Worm (Caenorhabditis elegans) whole organism, young adult: ENCODE data around the gene ztf-9.
A peak's percentile ranks its signal among the peaks of the same experiment; 100 is the strongest.

Source experiments
- B0019.2 ChIP-seq: fragments of 200-800 bp; sonication (Bioruptor generic); conservative IDR thresholded peaks from 2 replicates; pipeline ENCODE4 v1.3.6; 2022; ENCODE audit warnings: missing genetic modification reagents, missing genetic modification characterization, missing compliant biosample characterization
- B0035.1 ChIP-seq: sonication (generic microtip); optimal IDR thresholded peaks from 2 replicates; lab custom pipeline; 2016; ENCODE audit warnings: missing genetic modification characterization, mild to moderate bottlenecking, missing compliant biosample characterization, missing genotype, missing genetic modification reagents
- B0261.1 ChIP-seq: sonication (generic microtip); optimal IDR thresholded peaks from 2 replicates; lab custom pipeline; 2016; ENCODE audit warnings: mild to moderate bottlenecking, missing genetic modification characterization, moderate library complexity, missing compliant biosample characterization
- F10E7.11 ChIP-seq: sonication (generic microtip); optimal IDR thresholded peaks from 2 replicates; lab custom pipeline; 2017; ENCODE audit warnings: mild to moderate bottlenecking, missing genetic modification characterization, moderate library complexity, missing compliant biosample characterization
- F23B12.7 ChIP-seq: sonication (generic microtip); optimal IDR thresholded peaks from 2 replicates; lab custom pipeline; 2017; ENCODE audit warnings: missing genetic modification characterization, mild to moderate bottlenecking, missing compliant biosample characterization, antibody characterized with exemption, moderate library complexity; ENCODE audit not compliant: insufficient read depth
- F33H1.4 ChIP-seq: fragments of 200-800 bp; sonication (Bioruptor generic); IDR thresholded peaks from 2 replicates; pipeline ENCODE4 v1.3.6; 2022; ENCODE audit warnings: missing genetic modification reagents, missing genetic modification characterization, missing compliant biosample characterization
- F49E8.2 ChIP-seq: sonication (generic microtip); optimal IDR thresholded peaks from 3 replicates; lab custom pipeline; 2017; ENCODE audit warnings: missing genetic modification characterization, mild to moderate bottlenecking, missing compliant biosample characterization, antibody characterized with exemption, moderate library complexity; ENCODE audit not compliant: insufficient read depth
- K11D2.4 ChIP-seq: fragments of 200-800 bp; sonication (Bioruptor generic); IDR thresholded peaks from 2 replicates; pipeline ENCODE4 v1.3.6; 2022; ENCODE audit warnings: missing genetic modification reagents, missing genetic modification characterization, missing compliant biosample characterization
- T07F8.4 ChIP-seq: sonication (generic microtip); optimal IDR thresholded peaks from 2 replicates; lab custom pipeline; 2016; ENCODE audit warnings: mild to moderate bottlenecking, missing genetic modification characterization, moderate library complexity, missing compliant biosample characterization
- T26A5.8 ChIP-seq: sonication (generic microtip); optimal IDR thresholded peaks from 2 replicates; lab custom pipeline; 2016; ENCODE audit warnings: missing genetic modification characterization, missing compliant biosample characterization
- Y53F4B.3 ChIP-seq: fragments of 200-800 bp; sonication (Bioruptor generic); IDR thresholded peaks from 2 replicates; pipeline ENCODE4 v1.3.6; 2022; ENCODE audit warnings: missing genetic modification reagents, missing genetic modification characterization, missing compliant biosample characterization
- Y53G8AR.9 ChIP-seq: fragments of 200-800 bp; sonication (Bioruptor generic); conservative IDR thresholded peaks from 2 replicates; pipeline ENCODE4 v1.3.6; 2022; ENCODE audit warnings: missing genetic modification reagents, missing genetic modification characterization, missing compliant biosample characterization
- Y67H2A.10 ChIP-seq: fragments of 200-800 bp; sonication (Bioruptor generic); conservative IDR thresholded peaks from 2 replicates; pipeline ENCODE4 v1.3.6; 2022; ENCODE audit warnings: missing genetic modification reagents, missing genetic modification characterization, missing compliant biosample characterization
- ZK185.1 ChIP-seq: sonication (generic microtip); optimal IDR thresholded peaks from 2 replicates; lab custom pipeline; 2016; ENCODE audit warnings: mild to moderate bottlenecking, missing genetic modification characterization, missing compliant biosample characterization; ENCODE audit not compliant: poor library complexity, severe bottlenecking
- athp-1 ChIP-seq: sonication (generic microtip); optimal IDR thresholded peaks from 2 replicates; lab custom pipeline; 2017; ENCODE audit warnings: mild to moderate bottlenecking, missing genetic modification characterization, missing compliant biosample characterization
- attf-3 ChIP-seq: fragments of 200-800 bp; sonication (Bioruptor generic); conservative IDR thresholded peaks from 2 replicates; pipeline ENCODE4 v1.3.6; 2022; ENCODE audit warnings: missing genetic modification reagents, missing genetic modification characterization, missing compliant biosample characterization
- attf-5 ChIP-seq: fragments of 200-800 bp; sonication (Bioruptor generic); optimal IDR thresholded peaks from 2 replicates; lab custom pipeline; 2018; ENCODE audit warnings: mild to moderate bottlenecking, missing genetic modification characterization, missing compliant biosample characterization
- bed-2 ChIP-seq: fragments of 200-800 bp; sonication (Bioruptor generic); IDR thresholded peaks from 2 replicates; pipeline ENCODE4 v1.3.6; 2022; ENCODE audit warnings: missing genetic modification reagents, missing genetic modification characterization, missing compliant biosample characterization
- ccch-3 ChIP-seq: fragments of 200-800 bp; sonication (Bioruptor generic); optimal IDR thresholded peaks from 2 replicates; lab custom pipeline; 2018; ENCODE audit warnings: mild to moderate bottlenecking, missing genetic modification characterization, missing compliant biosample characterization
- cebp-1 ChIP-seq, 2 experiments: fragments of 200-800 bp in 1 of 2; sonication (Bioruptor generic) in 1 of 2; sonication (generic microtip) in 1 of 2; IDR thresholded peaks in 1 of 2; optimal IDR thresholded peaks in 1 of 2; 2 replicates each; pipeline versions ENCODE4 v1.3.6 to Lab custom; 2017 to 2022; ENCODE audit warnings: missing compliant biosample characterization in 2 of 2, missing genetic modification characterization in 2 of 2, mild to moderate bottlenecking in 1 of 2, missing genetic modification reagents in 1 of 2, moderate library complexity in 1 of 2
- ceh-27 ChIP-seq: fragments of 200-800 bp; sonication (Bioruptor generic); optimal IDR thresholded peaks from 2 replicates; lab custom pipeline; 2018; ENCODE audit warnings: mild to moderate bottlenecking, missing genetic modification characterization, moderate library complexity, missing compliant biosample characterization
- ceh-40 ChIP-seq: fragments of 200-800 bp; sonication (Bioruptor generic); IDR thresholded peaks from 2 replicates; pipeline ENCODE4 v1.3.6; 2022; ENCODE audit warnings: missing genetic modification characterization, missing compliant biosample characterization
- chd-7 ChIP-seq: sonication (generic microtip); optimal IDR thresholded peaks from 2 replicates; lab custom pipeline; 2016; ENCODE audit warnings: mild to moderate bottlenecking, missing genetic modification characterization, moderate library complexity, missing compliant biosample characterization
- die-1 ChIP-seq: sonication (generic microtip); optimal IDR thresholded peaks from 2 replicates; lab custom pipeline; 2016; ENCODE audit warnings: missing genotype, mild to moderate bottlenecking, missing genetic modification characterization, missing compliant biosample characterization
- egrh-3 ChIP-seq: fragments of 200-800 bp; sonication (Bioruptor generic); IDR thresholded peaks from 2 replicates; pipeline ENCODE4 v1.3.6; 2022; ENCODE audit warnings: missing genetic modification reagents, missing genetic modification characterization, missing compliant biosample characterization
- ets-4 ChIP-seq: fragments of 200-800 bp; sonication (Bioruptor generic); optimal IDR thresholded peaks from 2 replicates; lab custom pipeline; 2018; ENCODE audit warnings: mild to moderate bottlenecking, missing genetic modification characterization, missing compliant biosample characterization
- fkh-3 ChIP-seq: sonication (generic microtip); optimal IDR thresholded peaks from 2 replicates; lab custom pipeline; 2016; ENCODE audit warnings: mild to moderate bottlenecking, missing genetic modification characterization, missing compliant biosample characterization
- him-1 ChIP-seq: sonication (generic microtip); optimal IDR thresholded peaks from 2 replicates; lab custom pipeline; 2016; ENCODE audit warnings: missing genotype, missing genetic modification reagents, missing genetic modification characterization, missing compliant biosample characterization
- hlh-26 ChIP-seq: fragments of 200-800 bp; sonication (Bioruptor generic); conservative IDR thresholded peaks from 2 replicates; pipeline ENCODE4 v1.3.6; 2022; ENCODE audit warnings: missing genetic modification reagents, missing genetic modification characterization, missing compliant biosample characterization
- hmg-1.2 ChIP-seq: fragments of 200-800 bp; sonication (Bioruptor generic); IDR thresholded peaks from 2 replicates; pipeline ENCODE4 v1.3.6; 2022; ENCODE audit warnings: missing genetic modification reagents, missing genetic modification characterization, missing compliant biosample characterization
- hrde-1 ChIP-seq: sonication (generic microtip); optimal IDR thresholded peaks from 2 replicates; lab custom pipeline; 2016; ENCODE audit warnings: missing genetic modification characterization, mild to moderate bottlenecking, missing compliant biosample characterization, moderate library complexity, missing genotype, missing genetic modification reagents, borderline replicate concordance
- let-526 ChIP-seq: fragments of 200-800 bp; sonication (Bioruptor generic); IDR thresholded peaks from 2 replicates; pipeline ENCODE4 v1.3.6; 2022; ENCODE audit warnings: missing genetic modification reagents, missing genetic modification characterization, missing compliant biosample characterization
- madf-10 ChIP-seq: sonication (generic microtip); optimal IDR thresholded peaks from 2 replicates; lab custom pipeline; 2016; ENCODE audit warnings: mild to moderate bottlenecking, missing genetic modification characterization, missing compliant biosample characterization
- madf-3 ChIP-seq: fragments of 200-800 bp; sonication (Bioruptor generic); IDR thresholded peaks from 2 replicates; pipeline ENCODE4 v1.3.6; 2022; ENCODE audit warnings: missing genetic modification reagents, missing genetic modification characterization, missing compliant biosample characterization
- madf-8 ChIP-seq: fragments of 200-800 bp; sonication (Bioruptor generic); conservative IDR thresholded peaks from 2 replicates; pipeline ENCODE4 v1.3.6; 2022; ENCODE audit warnings: missing genetic modification reagents, missing genetic modification characterization, missing compliant biosample characterization
- mcd-1 ChIP-seq: fragments of 200-800 bp; sonication (Bioruptor generic); IDR thresholded peaks from 2 replicates; pipeline ENCODE4 v1.3.6; 2022; ENCODE audit warnings: missing genetic modification reagents, missing genetic modification characterization, missing compliant biosample characterization
- mxl-1 ChIP-seq: sonication (generic microtip); optimal IDR thresholded peaks from 2 replicates; lab custom pipeline; 2016; ENCODE audit warnings: missing genetic modification characterization, missing compliant biosample characterization
- nhr-179 ChIP-seq: sonication (generic microtip); optimal IDR thresholded peaks from 2 replicates; lab custom pipeline; 2016; ENCODE audit warnings: mild to moderate bottlenecking, missing genetic modification characterization, missing compliant biosample characterization
- nhr-80 ChIP-seq: sonication (generic microtip); optimal IDR thresholded peaks from 2 replicates; lab custom pipeline; 2016; ENCODE audit warnings: missing genetic modification characterization, missing compliant biosample characterization
- nhr-90 ChIP-seq: sonication (generic microtip); optimal IDR thresholded peaks from 2 replicates; lab custom pipeline; 2016; ENCODE audit warnings: missing genotype, mild to moderate bottlenecking, missing genetic modification characterization, missing compliant biosample characterization
- sea-2 ChIP-seq: fragments of 200-800 bp; sonication (Bioruptor generic); IDR thresholded peaks from 2 replicates; pipeline ENCODE4 v1.3.6; 2022; ENCODE audit warnings: missing genetic modification characterization, missing compliant biosample characterization
- snpc-3.4 ChIP-seq: sonication (generic microtip); optimal IDR thresholded peaks from 2 replicates; lab custom pipeline; 2017; ENCODE audit warnings: missing genetic modification characterization, mild to moderate bottlenecking, missing compliant biosample characterization, antibody characterized with exemption, moderate library complexity, missing genotype, missing genetic modification reagents
- tbp1 ChIP-seq: fragments of 200-800 bp; sonication (Bioruptor generic); optimal IDR thresholded peaks from 2 replicates; lab custom pipeline; 2018; ENCODE audit warnings: mild to moderate bottlenecking, missing genetic modification characterization, missing compliant biosample characterization
- tbx-9 ChIP-seq: sonication (generic microtip); optimal IDR thresholded peaks from 2 replicates; lab custom pipeline; 2016; ENCODE audit warnings: borderline replicate concordance, missing genetic modification characterization, inconsistent platforms, missing compliant biosample characterization
- zfh-2 ChIP-seq: fragments of 200-800 bp; sonication (Bioruptor generic); conservative IDR thresholded peaks from 2 replicates; pipeline ENCODE4 v1.3.6; 2022; ENCODE audit warnings: missing genetic modification reagents, missing genetic modification characterization, missing compliant biosample characterization
- ztf-22 ChIP-seq: fragments of 200-800 bp; sonication (Bioruptor generic); optimal IDR thresholded peaks from 2 replicates; lab custom pipeline; 2018; ENCODE audit warnings: mild to moderate bottlenecking, missing genetic modification characterization, moderate library complexity, missing compliant biosample characterization
- ztf-25 ChIP-seq: fragments of 200-800 bp; sonication (Bioruptor generic); IDR thresholded peaks from 2 replicates; pipeline ENCODE4 v1.3.6; 2022; ENCODE audit warnings: missing genetic modification reagents, missing genetic modification characterization, missing compliant biosample characterization
- ztf-28 ChIP-seq: fragments of 200-800 bp; sonication (Bioruptor generic); IDR thresholded peaks from 2 replicates; pipeline ENCODE4 v1.3.6; 2022; ENCODE audit warnings: missing genetic modification reagents, missing genetic modification characterization, missing compliant biosample characterization

The ztf-9 gene

DNA sequence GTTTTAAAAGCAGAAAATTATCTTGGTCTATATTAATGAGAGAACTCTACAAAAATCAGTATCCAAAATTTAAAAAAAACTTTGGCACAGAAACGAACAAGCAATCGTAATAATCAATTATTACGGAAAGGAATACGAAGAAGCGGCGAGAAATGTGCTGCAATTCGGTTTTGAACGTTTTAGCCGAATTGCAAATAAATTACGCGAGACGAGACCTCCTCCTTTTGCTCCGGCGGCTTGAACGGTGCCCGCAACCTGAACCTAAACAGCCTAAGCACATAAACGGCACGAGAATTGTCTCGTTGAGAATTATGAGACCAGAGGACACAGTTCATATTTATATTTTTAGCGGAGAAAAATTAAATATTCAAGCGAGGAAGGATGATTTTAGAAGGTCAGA is 2.6 kb downstream of the ztf-9 start (continued):
- no peak for TF ChIP-seq ccch-3 (GFP tag; lab: Kevin White, UChicago)
- no peak for TF ChIP-seq B0019.2
- TF ChIP-seq snpc-3.4 (tag; lab: Kevin White, UChicago): no peak
- TF ChIP-seq Y67H2A.10 (GFP tag; lab: Robert Waterston, UW): no peak
- no peak for TF ChIP-seq ceh-40 (GFP tag; lab: Robert Waterston, UW)
- TF ChIP-seq madf-10 (tag; lab: Kevin White, UChicago): no peak
- TF ChIP-seq Y53G8AR.9: no peak
- TF ChIP-seq fkh-3 (tag; lab: Kevin White, UChicago): no peak
- no peak for TF ChIP-seq F23B12.7 (tag; lab: Kevin White, UChicago)
- no peak for TF ChIP-seq attf-5
- TF ChIP-seq bed-2: no peak
- TF ChIP-seq mxl-1: no peak
- TF ChIP-seq hlh-26 (GFP tag; lab: Robert Waterston, UW): no peak
- no peak for TF ChIP-seq ztf-28
- TF ChIP-seq tbp1 (GFP tag; lab: Kevin White, UChicago): no peak
- no peak for TF ChIP-seq B0035.1 (tag; lab: Kevin White, UChicago)
- TF ChIP-seq sea-2 (GFP tag; lab: Robert Waterston, UW): no peak
- TF ChIP-seq mcd-1: no peak
- peak; percentile 36 for TF ChIP-seq athp-1 (tag; lab: Kevin White, UChicago)
- TF ChIP-seq nhr-90 (tag; lab: Kevin White, UChicago): no peak
- TF ChIP-seq nhr-80 (tag; lab: Kevin White, UChicago): no peak
- TF ChIP-seq him-1 (tag; lab: Kevin White, UChicago): no peak
- TF ChIP-seq let-526 (GFP tag; lab: Robert Waterston, UW): no peak
- TF ChIP-seq ceh-27 (GFP tag; lab: Kevin White, UChicago): no peak
- no peak for TF ChIP-seq K11D2.4
- no peak for TF ChIP-seq chd-7 (tag; lab: Kevin White, UChicago)
- peak; percentile 45 for TF ChIP-seq F49E8.2 (tag; lab: Kevin White, UChicago)
- TF ChIP-seq attf-3 (GFP tag; lab: Robert Waterston, UW): no peak
- no peak for TF ChIP-seq zfh-2 (GFP tag; lab: Robert Waterston, UW)
- TF ChIP-seq hmg-1.2 (GFP tag; lab: Robert Waterston, UW): peak; percentile 24; the same call in 1 of the 2 replicates
- no peak for TF ChIP-seq egrh-3 (GFP tag; lab: Robert Waterston, UW)
- no peak for TF ChIP-seq cebp-1 (GFP tag; IDR thresholded peaks at IDR 0.05; lab: Robert Waterston, UW)
- no peak for TF ChIP-seq cebp-1 (tag; optimal IDR thresholded peaks at IDR 0.05; lab: Kevin White, UChicago)
- no peak for TF ChIP-seq nhr-179
- no peak for TF ChIP-seq T07F8.4 (tag; lab: Kevin White, UChicago)
- TF ChIP-seq F10E7.11: no peak
- TF ChIP-seq ztf-25 (GFP tag; lab: Robert Waterston, UW): 0 out of 2 replicates have a peak, but pooled peaks have one; percentile 37
- no peak for TF ChIP-seq die-1
- no peak for TF ChIP-seq madf-8 (GFP tag; lab: Robert Waterston, UW)
- no peak for TF ChIP-seq Y53F4B.3 (GFP tag; lab: Robert Waterston, UW)
- TF ChIP-seq B0261.1 (tag; lab: Kevin White, UChicago): no peak
- TF ChIP-seq T26A5.8: no peak
- TF ChIP-seq hrde-1: no peak
- TF ChIP-seq ZK185.1 (tag; lab: Kevin White, UChicago): no peak
- no peak for TF ChIP-seq tbx-9 (tag; lab: Kevin White, UChicago)
- TF ChIP-seq madf-3: no peak
- no peak for TF ChIP-seq ets-4
- no peak for TF ChIP-seq F33H1.4 (GFP tag; lab: Robert Waterston, UW)
- TF ChIP-seq ztf-22 (GFP tag; lab: Kevin White, UChicago): no peak
